Worm (Caenorhabditis elegans) whole organism, L3 larva: Measurements from ENCODE around the gene lido-8.

ENCODE experiments used
- ama-1 ChIP-seq: fragments of 150-350 bp; optimal IDR thresholded peaks from 2 replicates; lab custom pipeline; 2018
- ceh-82 ChIP-seq: fragments of 150-350 bp; optimal IDR thresholded peaks from 2 replicates; lab custom pipeline; 2014; ENCODE audit warnings: missing biosample characterization, missing genetic modification characterization
- egl-27 ChIP-seq: sonication (generic microtip); optimal IDR thresholded peaks from 4 replicates; lab custom pipeline; 2017; ENCODE audit warnings: missing biosample characterization, missing genetic modification reagents, missing genetic modification characterization
- elt-3 ChIP-seq, 3 experiments: fragments of 150-350 bp in 1 of 3; sonication (generic microtip) in 2 of 3; optimal IDR thresholded peaks; 2 replicates in 2 of 3; 4 replicates in 1 of 3; lab custom pipeline; 2014 to 2017; ENCODE audit warnings: missing biosample characterization in 3 of 3, missing genetic modification characterization in 3 of 3
- fkh-10 ChIP-seq: sonication (generic microtip); optimal IDR thresholded peaks from 2 replicates; lab custom pipeline; 2017; ENCODE audit warnings: missing biosample characterization, missing genetic modification reagents, missing genetic modification characterization
- nhr-11 ChIP-seq: fragments of 150-350 bp; optimal IDR thresholded peaks from 2 replicates; lab custom pipeline; 2014; ENCODE audit warnings: missing biosample characterization, missing genetic modification characterization
- nhr-23 ChIP-seq: fragments of 150-350 bp; optimal IDR thresholded peaks from 2 replicates; lab custom pipeline; 2014; ENCODE audit warnings: missing biosample characterization, missing genetic modification reagents, missing genetic modification characterization
- nhr-237 ChIP-seq: fragments of 150-350 bp; optimal IDR thresholded peaks from 2 replicates; lab custom pipeline; 2014; ENCODE audit warnings: missing biosample characterization, missing genetic modification characterization
- nhr-28 ChIP-seq: fragments of 150-350 bp; optimal IDR thresholded peaks from 2 replicates; lab custom pipeline; 2014; ENCODE audit warnings: missing biosample characterization, missing genetic modification characterization
- snpc-4 ChIP-seq: fragments of 150-350 bp; optimal IDR thresholded peaks from 2 replicates; lab custom pipeline; 2014; ENCODE audit warnings: missing biosample characterization, missing genetic modification characterization
- unc-62 ChIP-seq: fragments of 150-350 bp; sonication (generic microtip); optimal IDR thresholded peaks from 4 replicates; lab custom pipeline; 2014; ENCODE audit warnings: missing biosample characterization, missing genetic modification reagents, missing genetic modification characterization
- ztf-4 ChIP-seq: fragments of 150-350 bp; optimal IDR thresholded peaks from 2 replicates; lab custom pipeline; 2014; ENCODE audit warnings: missing biosample characterization, missing genetic modification characterization

DNA sequence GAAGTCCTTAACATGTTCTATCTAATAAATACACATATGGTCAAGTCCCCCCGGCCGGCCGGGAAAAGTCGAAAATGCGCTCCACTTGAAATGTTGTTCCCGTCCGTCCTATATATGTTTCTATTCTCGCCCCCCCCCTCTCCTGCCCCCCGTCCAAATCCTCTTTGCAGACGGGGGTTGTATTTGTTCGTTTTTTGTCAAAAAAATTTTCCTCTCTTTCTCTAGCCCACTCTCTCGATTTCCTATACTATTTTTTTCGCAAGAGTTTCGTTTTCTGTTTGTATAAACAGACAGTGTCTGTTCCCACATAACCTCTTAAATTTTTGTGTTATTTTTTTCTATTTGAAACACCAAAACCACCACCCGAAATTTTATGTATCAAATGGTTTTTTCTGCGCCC lies 29.8 kb upstream of the lido-8 start:
- TF ChIP-seq ztf-4 (tag; lab: Kevin White, UChicago), result no peak
- no peak for TF ChIP-seq ceh-82 (tag; lab: Kevin White, UChicago)
- TF ChIP-seq snpc-4 (tag; lab: Kevin White, UChicago), result no peak
- TF ChIP-seq unc-62, result no peak
- TF ChIP-seq nhr-11, result no peak
- no peak for TF ChIP-seq nhr-23 (tag; lab: Kevin White, UChicago)
- no peak for TF ChIP-seq elt-3 (tag; optimal IDR thresholded peaks at IDR 0.05; lab: Kevin White, UChicago)
- no peak for TF ChIP-seq fkh-10 (GFP tag; lab: Kevin White, UChicago)
- TF ChIP-seq egl-27, result no peak
- TF ChIP-seq nhr-28, result no peak
- no peak for TF ChIP-seq ama-1 (lab: Kevin White, UChicago)
- TF ChIP-seq nhr-237, result no peak
